Worm (Caenorhabditis elegans) whole organism, L1 larva: Measurements from ENCODE around the gene R53.8.

Experiments used
- efl-1 ChIP-seq, 4 experiments: fragments of 150-350 bp; optimal IDR thresholded peaks in 3 of 4; peaks in 1 of 4; 1 replicate in 1 of 4; 2 replicates in 3 of 4; lab custom pipeline; 2014; ENCODE audit warnings: missing biosample characterization in 2 of 4, missing genetic modification characterization in 2 of 4, missing genetic modification reagents in 2 of 4
- fos-1 ChIP-seq: fragments of 150-350 bp; optimal IDR thresholded peaks from 2 replicates; lab custom pipeline; 2014; ENCODE audit warnings: missing biosample characterization, missing genetic modification characterization
- nhr-12 ChIP-seq: sonication (generic microtip); optimal IDR thresholded peaks from 2 replicates; lab custom pipeline; 2017; ENCODE audit warnings: missing biosample characterization, missing genetic modification characterization
- nhr-20 ChIP-seq: sonication (generic microtip); optimal IDR thresholded peaks from 2 replicates; lab custom pipeline; 2016; ENCODE audit warnings: mild to moderate bottlenecking, missing genetic modification characterization, missing compliant biosample characterization
- nhr-237 ChIP-seq: fragments of 150-350 bp; optimal IDR thresholded peaks from 2 replicates; lab custom pipeline; 2014; ENCODE audit warnings: missing biosample characterization, missing genetic modification characterization
- nhr-77 ChIP-seq: fragments of 150-350 bp; optimal IDR thresholded peaks from 2 replicates; lab custom pipeline; 2014; ENCODE audit warnings: missing biosample characterization, missing genetic modification characterization
- pax-3 ChIP-seq: fragments of 200-800 bp; sonication (Bioruptor generic); optimal IDR thresholded peaks from 2 replicates; lab custom pipeline; 2018; ENCODE audit warnings: mild to moderate bottlenecking, missing genetic modification characterization, moderate library complexity, missing compliant biosample characterization

ce11 chrII:10021749-10022148, 45.2 kb downstream of the R53.8 start:
- no peak for TF ChIP-seq nhr-237 (tag; lab: Kevin White, UChicago)
- TF ChIP-seq nhr-77 (tag; lab: Kevin White, UChicago): no peak
- TF ChIP-seq efl-1 (optimal IDR thresholded peaks at IDR 0.05; lab: Kevin White, UChicago): no peak
- TF ChIP-seq efl-1 (GFP tag; optimal IDR thresholded peaks at IDR 0.05 in 1 of 2; lab: Kevin White, UChicago): no peak
- no peak for TF ChIP-seq nhr-12
- TF ChIP-seq fos-1: no peak
- no peak for TF ChIP-seq pax-3 (tag; lab: Kevin White, UChicago)
- no peak for TF ChIP-seq nhr-20 (tag; lab: Kevin White, UChicago)
